Fruit fly (Drosophila melanogaster): ENCODE results near the gene CG13775.

Gene CG13775

dm6 chr2L:6968013-6968517, 11.3 kb upstream of the CG13775 start (continued):
- TF ChIP-seq chn (GFP tag; optimal IDR thresholded peaks at IDR 0.05) (peak; percentile 43), peb (GFP tag; IDR thresholded peaks at IDR 0.05) (no peak), row (GFP tag; IDR thresholded peaks at IDR 0.05) (peak; percentile 83), HmgD (GFP tag; optimal IDR thresholded peaks at IDR 0.05) (peak; percentile 8), ftz-f1 (GFP tag; optimal IDR thresholded peaks at IDR 0.05) (no peak), mam (GFP tag; optimal IDR thresholded peaks at IDR 0.05) (peak; percentile 43), Ets65A (GFP tag) (peak; percentile 89), cwo (GFP tag; optimal IDR thresholded peaks at IDR 0.05) (no peak), toy (GFP tag; IDR thresholded peaks at IDR 0.05) (no peak), CG17612 (GFP tag; IDR thresholded peaks at IDR 0.05) (no peak), CG16779 (GFP tag; IDR thresholded peaks at IDR 0.05) (no peak), CG4617 (GFP tag; optimal IDR thresholded peaks at IDR 0.05; ENCODE audit: borderline replicate concordance) (peak; percentile 30), Drgx (GFP tag; IDR thresholded peaks at IDR 0.05) (peak; percentile 53; the same call in 1 of the 2 replicates), aop (GFP tag; IDR thresholded peaks at IDR 0.05) (no peak), gce (GFP tag; IDR thresholded peaks at IDR 0.05) (no peak), CG6175 (GFP tag; IDR thresholded peaks at IDR 0.05) (no peak), CG2120 (GFP tag; optimal IDR thresholded peaks at IDR 0.05) (peak; percentile 75), Ada2b (GFP tag; IDR thresholded peaks at IDR 0.05) (no peak), Dad (GFP tag; optimal IDR thresholded peaks at IDR 0.05) (no peak), CG10462 (GFP tag; optimal IDR thresholded peaks at IDR 0.05) (no peak), CG11504 (tag; optimal IDR thresholded peaks at IDR 0.05) (peak; percentile 51), Sry-β (GFP tag; optimal IDR thresholded peaks at IDR 0.05) (no peak), psq (GFP tag; optimal IDR thresholded peaks at IDR 0.05) (no peak), maf-S (GFP tag; optimal IDR thresholded peaks at IDR 0.05) (peak; percentile 9), Pdp1 (GFP tag; optimal IDR thresholded peaks at IDR 0.05) (peak; percentile 33 to 62), Six4 (GFP tag; optimal IDR thresholded peaks at IDR 0.05) (peak; percentile 20), nau (GFP tag; optimal IDR thresholded peaks at IDR 0.05) (no peak), corto (GFP tag; optimal IDR thresholded peaks at IDR 0.05) (no peak), Hand (GFP tag; optimal IDR thresholded peaks at IDR 0.05) (no peak), wor (GFP tag; IDR thresholded peaks at IDR 0.05) (no peak), CG17385 (GFP tag; optimal IDR thresholded peaks at IDR 0.05) (no peak), Max (GFP tag; optimal IDR thresholded peaks at IDR 0.05) (no peak)

DNA sequence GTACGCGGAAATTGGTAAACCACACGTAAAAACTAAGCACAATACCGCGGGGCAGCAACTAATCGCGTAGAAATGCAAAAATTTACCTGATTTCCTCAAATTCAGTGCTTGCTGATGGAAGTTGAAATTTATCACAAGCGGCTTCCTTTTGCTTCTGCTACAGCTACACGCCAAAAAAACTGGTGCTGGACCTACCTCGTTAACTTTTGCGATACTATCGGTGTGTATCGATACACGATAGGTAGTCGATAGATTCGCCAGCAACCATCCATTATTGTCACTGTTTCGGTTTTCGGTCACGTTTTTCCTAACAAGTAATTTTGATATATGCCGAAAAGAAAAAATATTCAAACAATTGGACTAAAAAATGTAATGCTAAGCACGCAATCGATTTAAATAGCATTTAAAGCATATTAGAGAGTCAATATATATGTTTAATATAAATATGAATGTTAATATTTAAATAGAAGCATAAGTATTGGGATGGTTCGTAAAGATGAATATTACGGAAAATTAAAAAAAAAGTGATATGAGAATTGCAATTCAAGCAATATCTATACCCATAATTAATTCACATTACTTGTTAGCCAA, 10.8 kb upstream of the CG13775 start, which contains the start of gene Sumo:
Gene Sumo, minus strand, starts transcription at position 223 of the 591 bp plus-strand sequence.
- TF ChIP-seq ken (GFP tag; IDR thresholded peaks at IDR 0.05) = peak; percentile 16; the same call in 1 of the 3 replicates
- TF ChIP-seq CG4328 (GFP tag; optimal IDR thresholded peaks at IDR 0.05) = no peak
- TF ChIP-seq Dip2 (GFP tag; IDR thresholded peaks at IDR 0.05) = no peak
- TF ChIP-seq CG32772 (GFP tag; IDR thresholded peaks at IDR 0.05) = no peak
- TF ChIP-seq kah (GFP tag; optimal IDR thresholded peaks at IDR 0.05) = no peak
- peak; percentile 30 for TF ChIP-seq CG9727 (GFP tag; optimal IDR thresholded peaks at IDR 0.05)
- TF ChIP-seq Sry-β (GFP tag; optimal IDR thresholded peaks at IDR 0.05) = peak; percentile 40
- TF ChIP-seq CG8359 (GFP tag; optimal IDR thresholded peaks at IDR 0.05; ENCODE audit: borderline replicate concordance) = no peak
- TF ChIP-seq chinmo (GFP tag; IDR thresholded peaks at IDR 0.05; ENCODE audit: partially characterized antibody) = peak; percentile 98
- peak; percentile 25; the same call in 1 of the 2 replicates for TF ChIP-seq CG8765 (GFP tag; IDR thresholded peaks at IDR 0.05)
- no peak for TF ChIP-seq CG8388 (GFP tag; optimal IDR thresholded peaks at IDR 0.05)
- peak; percentile 80 for TF ChIP-seq CG6272 (GFP tag; IDR thresholded peaks at IDR 0.05)
- TF ChIP-seq HmgZ (tag; optimal IDR thresholded peaks at IDR 0.05) = no peak
- no peak for TF ChIP-seq CG5953 (GFP tag; IDR thresholded peaks at IDR 0.05)
- peak; percentile 79 for TF ChIP-seq pzg (GFP tag; optimal IDR thresholded peaks at IDR 0.05)
- TF ChIP-seq CG16815 (GFP tag; optimal IDR thresholded peaks at IDR 0.05) = peak; percentile 16
- no peak for TF ChIP-seq H2.0 (GFP tag; IDR thresholded peaks at IDR 0.05)
- no peak for TF ChIP-seq CG6683 (GFP tag; optimal IDR thresholded peaks at IDR 0.05)
- TF ChIP-seq otp (GFP tag; IDR thresholded peaks at IDR 0.05) = no peak
- peak; percentile 49; the same call in 1 of the 2 replicates for TF ChIP-seq chm (GFP tag; IDR thresholded peaks at IDR 0.05)
- TF ChIP-seq CG5180 (GFP tag; optimal IDR thresholded peaks at IDR 0.05) = no peak

Data from whole organism, embryonic.